Worm (Caenorhabditis elegans) whole organism, L1 larva: ENCODE measurements around the gene R11H6.5.
A peak's percentile ranks its signal among the peaks of the same experiment; 100 is the strongest.

Experiments used
- C04F5.9 ChIP-seq: sonication (generic microtip); optimal IDR thresholded peaks from 2 replicates; lab custom pipeline; 2016; ENCODE audit warnings: missing genetic modification characterization, missing compliant biosample characterization
- C16A3.4 ChIP-seq: fragments of 150-350 bp; optimal IDR thresholded peaks from 2 replicates; lab custom pipeline; 2014; ENCODE audit warnings: missing biosample characterization, missing genetic modification characterization
- C34B4.2 ChIP-seq: sonication (generic microtip); optimal IDR thresholded peaks from 2 replicates; lab custom pipeline; 2017; ENCODE audit warnings: mild to moderate bottlenecking, missing genetic modification characterization, missing compliant biosample characterization
- F16B12.6 ChIP-seq: fragments of 150-350 bp; optimal IDR thresholded peaks from 2 replicates; lab custom pipeline; 2014; ENCODE audit warnings: missing biosample characterization, missing genetic modification characterization
- Y116A8C.19 ChIP-seq: sonication (generic microtip); optimal IDR thresholded peaks from 2 replicates; lab custom pipeline; 2016; ENCODE audit warnings: missing compliant biosample characterization, missing genetic modification characterization, borderline replicate concordance
- aha-1 ChIP-seq: fragments of 150-350 bp; optimal IDR thresholded peaks from 2 replicates; lab custom pipeline; 2014; ENCODE audit warnings: missing biosample characterization, missing genetic modification characterization
- aly-2 ChIP-seq: fragments of 150-350 bp; optimal IDR thresholded peaks from 2 replicates; lab custom pipeline; 2014; ENCODE audit warnings: missing biosample characterization, missing genetic modification characterization
- ceh-63 ChIP-seq: fragments of 200-800 bp; sonication (Bioruptor generic); optimal IDR thresholded peaks from 2 replicates; lab custom pipeline; 2018; ENCODE audit warnings: mild to moderate bottlenecking, missing genetic modification characterization, missing compliant biosample characterization
- ceh-8 ChIP-seq: fragments of 200-800 bp; sonication (Bioruptor generic); optimal IDR thresholded peaks from 2 replicates; lab custom pipeline; 2018; ENCODE audit warnings: mild to moderate bottlenecking, missing genetic modification characterization, moderate library complexity, missing compliant biosample characterization
- ceh-90 ChIP-seq: sonication (generic microtip); optimal IDR thresholded peaks from 2 replicates; lab custom pipeline; 2016; ENCODE audit warnings: missing genetic modification characterization, missing compliant biosample characterization
- ces-1 ChIP-seq: fragments of 150-350 bp; optimal IDR thresholded peaks from 2 replicates; lab custom pipeline; 2014; ENCODE audit warnings: missing biosample characterization, missing genetic modification reagents, missing genetic modification characterization
- efl-1 ChIP-seq, 4 experiments: fragments of 150-350 bp; optimal IDR thresholded peaks in 3 of 4; peaks in 1 of 4; 1 replicate in 1 of 4; 2 replicates in 3 of 4; lab custom pipeline; 2014; ENCODE audit warnings: missing biosample characterization in 2 of 4, missing genetic modification characterization in 2 of 4, missing genetic modification reagents in 2 of 4
- ets-5 ChIP-seq: fragments of 200-800 bp; sonication (Bioruptor generic); IDR thresholded peaks from 2 replicates; pipeline ENCODE4 v1.3.6; 2022; ENCODE audit warnings: missing genetic modification characterization, missing compliant biosample characterization
- fkh-4 ChIP-seq: sonication (generic microtip); optimal IDR thresholded peaks from 2 replicates; lab custom pipeline; 2016; ENCODE audit warnings: missing compliant biosample characterization, missing genetic modification characterization, borderline replicate concordance
- fkh-8 ChIP-seq: sonication (generic microtip); optimal IDR thresholded peaks from 2 replicates; lab custom pipeline; 2016; ENCODE audit warnings: mild to moderate bottlenecking, missing genetic modification characterization, missing compliant biosample characterization
- grh-1 ChIP-seq: fragments of 200-800 bp; sonication (Bioruptor generic); IDR thresholded peaks from 2 replicates; pipeline ENCODE4 v1.3.6; 2022; ENCODE audit warnings: missing genetic modification reagents, missing genetic modification characterization, missing compliant biosample characterization
- hlh-4 ChIP-seq: sonication (generic microtip); optimal IDR thresholded peaks from 2 replicates; lab custom pipeline; 2016; ENCODE audit warnings: mild to moderate bottlenecking, missing genetic modification characterization, missing compliant biosample characterization
- irx-1 ChIP-seq: sonication (generic microtip); optimal IDR thresholded peaks from 2 replicates; lab custom pipeline; 2016; ENCODE audit warnings: missing genetic modification characterization, missing compliant biosample characterization
- lin-13 ChIP-seq: fragments of 150-350 bp; optimal IDR thresholded peaks from 2 replicates; lab custom pipeline; 2014; ENCODE audit warnings: missing biosample characterization, missing genetic modification reagents, missing genetic modification characterization
- lin-14 ChIP-seq: fragments of 200-800 bp; sonication (Bioruptor generic); optimal IDR thresholded peaks from 2 replicates; lab custom pipeline; 2018; ENCODE audit warnings: mild to moderate bottlenecking, missing genetic modification characterization, moderate library complexity, missing compliant biosample characterization
- lin-35 ChIP-seq, 2 experiments: fragments of 150-350 bp; optimal IDR thresholded peaks; 2 replicates each; lab custom pipeline; 2014; ENCODE audit warnings: missing biosample characterization in 2 of 2, missing genetic modification characterization in 2 of 2, missing genetic modification reagents in 2 of 2
- lin-39 ChIP-seq: fragments of 150-350 bp; optimal IDR thresholded peaks from 2 replicates; lab custom pipeline; 2014; ENCODE audit warnings: missing biosample characterization, missing genetic modification reagents, missing genetic modification characterization
- lsy-2 ChIP-seq, 2 experiments: fragments of 150-350 bp; optimal IDR thresholded peaks; 2 replicates each; lab custom pipeline; 2014; ENCODE audit warnings: missing biosample characterization in 2 of 2, missing genetic modification characterization in 2 of 2
- mdl-1 ChIP-seq, 2 experiments: fragments of 150-350 bp; optimal IDR thresholded peaks; 2 replicates each; lab custom pipeline; 2014 to 2017; ENCODE audit warnings: missing biosample characterization in 2 of 2, missing genetic modification characterization in 2 of 2, inconsistent platforms in 1 of 2
- mef-2 ChIP-seq: fragments of 150-350 bp; optimal IDR thresholded peaks from 2 replicates; lab custom pipeline; 2014; ENCODE audit warnings: missing biosample characterization, missing genetic modification characterization
- nhr-19 ChIP-seq: fragments of 200-800 bp; sonication (Bioruptor generic); conservative IDR thresholded peaks from 2 replicates; pipeline ENCODE4 v1.3.6; 2022; ENCODE audit warnings: missing genetic modification characterization, missing compliant biosample characterization
- nhr-28 ChIP-seq: fragments of 150-350 bp; optimal IDR thresholded peaks from 2 replicates; lab custom pipeline; 2014; ENCODE audit warnings: missing biosample characterization, missing genetic modification characterization
- nhr-71 ChIP-seq: sonication (generic microtip); optimal IDR thresholded peaks from 2 replicates; lab custom pipeline; 2016; ENCODE audit warnings: mild to moderate bottlenecking, missing genetic modification characterization, moderate library complexity, missing compliant biosample characterization
- nhr-76 ChIP-seq: sonication (generic microtip); optimal IDR thresholded peaks from 2 replicates; lab custom pipeline; 2017; ENCODE audit warnings: missing biosample characterization, missing genetic modification characterization
- nhr-84 ChIP-seq: sonication (generic microtip); optimal IDR thresholded peaks from 2 replicates; lab custom pipeline; 2017; ENCODE audit warnings: missing biosample characterization, missing genetic modification characterization
- nhr-85 ChIP-seq: sonication (generic microtip); peaks from one replicate; lab custom pipeline; 2016; ENCODE audit warnings: missing genetic modification characterization, inconsistent platforms, missing compliant biosample characterization
- nhr-90 ChIP-seq: sonication (generic microtip); optimal IDR thresholded peaks from 2 replicates; lab custom pipeline; 2016; ENCODE audit warnings: mild to moderate bottlenecking, missing genetic modification characterization, missing compliant biosample characterization; ENCODE audit not compliant: poor library complexity
- skn-1 ChIP-seq: fragments of 150-350 bp; optimal IDR thresholded peaks from 2 replicates; lab custom pipeline; 2014; ENCODE audit warnings: missing biosample characterization, missing genetic modification characterization
- sox-4 ChIP-seq: sonication (generic microtip); optimal IDR thresholded peaks from 2 replicates; lab custom pipeline; 2016; ENCODE audit warnings: missing genetic modification characterization, missing compliant biosample characterization
- sup-37 ChIP-seq: fragments of 200-800 bp; sonication (Bioruptor generic); optimal IDR thresholded peaks from 2 replicates; lab custom pipeline; 2018; ENCODE audit warnings: mild to moderate bottlenecking, missing genetic modification characterization, missing compliant biosample characterization
- tlp-1 ChIP-seq: fragments of 150-350 bp; optimal IDR thresholded peaks from 2 replicates; lab custom pipeline; 2014; ENCODE audit warnings: missing biosample characterization, missing genetic modification characterization
- unc-30 ChIP-seq: sonication (generic microtip); optimal IDR thresholded peaks from 2 replicates; lab custom pipeline; 2017; ENCODE audit warnings: missing biosample characterization, missing genetic modification characterization
- unc-62 ChIP-seq: fragments of 150-350 bp; optimal IDR thresholded peaks from 2 replicates; lab custom pipeline; 2014; ENCODE audit warnings: missing biosample characterization, missing genetic modification reagents, missing genetic modification characterization
- unc-98 ChIP-seq: fragments of 200-800 bp; sonication (Bioruptor generic); IDR thresholded peaks from 2 replicates; pipeline ENCODE4 v1.3.6; 2022; ENCODE audit warnings: missing genetic modification characterization, missing compliant biosample characterization
- ztf-11 ChIP-seq, 2 experiments: sonication (generic microtip); optimal IDR thresholded peaks; 2 replicates each; lab custom pipeline; 2016 to 2017; ENCODE audit warnings: missing genetic modification characterization in 2 of 2, missing biosample characterization in 1 of 2, missing compliant biosample characterization in 1 of 2
- ztf-4 ChIP-seq: fragments of 150-350 bp; optimal IDR thresholded peaks from 2 replicates; lab custom pipeline; 2014; ENCODE audit warnings: missing biosample characterization, missing genetic modification characterization

Gene R11H6.5

ce11 chrV:14617711-14618110 lies 5.7 kb upstream of the R11H6.5 start:
- TF ChIP-seq F16B12.6 (tag; lab: Kevin White, UChicago) (no peak), lin-13 (no peak), sox-4 (tag; lab: Kevin White, UChicago) (no peak), nhr-90 (no peak), lsy-2 (tag; optimal IDR thresholded peaks at IDR 0.05; lab: Kevin White, UChicago) (peak in 1 of 2 experiments; percentile 13), grh-1 (no peak), nhr-28 (tag; lab: Kevin White, UChicago) (no peak), lin-14 (GFP tag; lab: Kevin White, UChicago) (peak; percentile 65), efl-1 (optimal IDR thresholded peaks at IDR 0.05; lab: Kevin White, UChicago) (no peak), efl-1 (GFP tag; optimal IDR thresholded peaks at IDR 0.05 in 1 of 2; lab: Kevin White, UChicago) (peak in 1 of 2 experiments; percentile 52)

ce11 chrV:14615671-14616070 lies 3.6 kb upstream of the R11H6.5 start:
- no peak for TF ChIP-seq C34B4.2 (tag; lab: Kevin White, UChicago)
- no peak for TF ChIP-seq ceh-90 (tag; lab: Kevin White, UChicago)
- no peak for TF ChIP-seq aha-1 (tag; lab: Kevin White, UChicago)
- no peak for TF ChIP-seq fkh-4
- no peak for TF ChIP-seq nhr-76 (tag; lab: Kevin White, UChicago)
- no peak for TF ChIP-seq nhr-71
- no peak for TF ChIP-seq ceh-8 (GFP tag; lab: Kevin White, UChicago)
- no peak for TF ChIP-seq irx-1
- no peak for TF ChIP-seq Y116A8C.19 (tag; lab: Kevin White, UChicago)
- TF ChIP-seq ztf-11 (tag; optimal IDR thresholded peaks at IDR 0.05; lab: Kevin White, UChicago): no peak
- no peak for TF ChIP-seq lin-39 (tag; lab: Kevin White, UChicago)
- no peak for TF ChIP-seq efl-1 (optimal IDR thresholded peaks at IDR 0.05; lab: Kevin White, UChicago)
- no peak for TF ChIP-seq efl-1 (GFP tag; optimal IDR thresholded peaks at IDR 0.05 in 1 of 2; lab: Kevin White, UChicago)
- TF ChIP-seq, all 84 proteins: peak for 0

ce11 chrV:14614454-14614853 lies 2.4 kb upstream of the R11H6.5 start:
- no peak for TF ChIP-seq grh-1
- TF ChIP-seq C16A3.4 (tag; lab: Kevin White, UChicago): no peak
- TF ChIP-seq tlp-1: no peak
- no peak for TF ChIP-seq nhr-84
- TF ChIP-seq unc-98 (GFP tag; lab: Robert Waterston, UW): no peak
- TF ChIP-seq mdl-1 (tag; optimal IDR thresholded peaks at IDR 0.05; lab: Kevin White, UChicago): no peak
- TF ChIP-seq C04F5.9: no peak
- no peak for TF ChIP-seq mef-2 (tag; lab: Kevin White, UChicago)
- no peak for TF ChIP-seq lin-35 (GFP tag; optimal IDR thresholded peaks at IDR 0.05; lab: Kevin White, UChicago)
- no peak for TF ChIP-seq ceh-63 (GFP tag; lab: Kevin White, UChicago)

- TF ChIP-seq ets-5 (GFP tag; lab: Robert Waterston, UW) (no peak), efl-1 (optimal IDR thresholded peaks at IDR 0.05; lab: Kevin White, UChicago) (no peak), efl-1 (GFP tag; optimal IDR thresholded peaks at IDR 0.05 in 1 of 2; lab: Kevin White, UChicago) (peak in 1 of 2 experiments; percentile 63), aly-2 (tag; lab: Kevin White, UChicago) (no peak)
- TF ChIP-seq, all 84 proteins: peak for 1
Observed at ce11 chrV:14610781-14611180, 1.2 kb downstream of the R11H6.5 start.

- TF ChIP-seq nhr-85 (no peak), ztf-4 (tag; lab: Kevin White, UChicago) (no peak), unc-62 (GFP tag; lab: Kevin White, UChicago) (no peak), ces-1 (GFP tag; lab: Kevin White, UChicago) (no peak), skn-1 (tag; lab: Kevin White, UChicago) (no peak), sup-37 (no peak), hlh-4 (no peak), unc-30 (tag; lab: Kevin White, UChicago) (no peak), fkh-8 (tag; lab: Kevin White, UChicago) (no peak), F16B12.6 (tag; lab: Kevin White, UChicago) (no peak), nhr-19 (no peak)
- TF ChIP-seq, all 84 proteins: peak for 0
Observed at ce11 chrV:14609643-14610042, 2.4 kb downstream of the R11H6.5 start, which contains the start of gene R11H6.4. TSS of gene R11H6.4 (plus strand) at chrV:14609943.
